Fruit fly (Drosophila melanogaster) whole organism, embryonic: Measurements from ENCODE around the gene CG33927.

ENCODE experiments used
- Asciz ChIP-seq: fragments of 200-800 bp; sonication (Bioruptor generic); optimal IDR thresholded peaks from 2 replicates; lab custom pipeline; 2017; ENCODE audit warnings: missing biosample characterization, mild to moderate bottlenecking, missing genetic modification characterization, missing genetic modification reagents
- Awh ChIP-seq: fragments of 200-800 bp; sonication (Bioruptor generic); IDR thresholded peaks from 2 replicates; pipeline ENCODE4, ENCODE4 v1.3.6; 2022; ENCODE audit warnings: missing biosample characterization, missing genetic modification characterization
- Bgb ChIP-seq: fragments of 200-800 bp; sonication (Bioruptor generic); IDR thresholded peaks from 2 replicates; pipeline ENCODE4 v1.3.6; 2022; ENCODE audit warnings: missing biosample characterization, missing genetic modification characterization; ENCODE audit not compliant: partially characterized antibody
- Blimp-1 ChIP-seq: fragments of 200-800 bp; sonication (Bioruptor generic); optimal IDR thresholded peaks from 3 replicates; lab custom pipeline; 2018; ENCODE audit warnings: missing biosample characterization, missing genetic modification characterization, mild to moderate bottlenecking, moderate library complexity, missing genetic modification reagents
- BtbVII ChIP-seq: fragments of 200-800 bp; sonication (Bioruptor generic); optimal IDR thresholded peaks from 3 replicates; lab custom pipeline; 2017; ENCODE audit warnings: missing biosample characterization, mild to moderate bottlenecking, missing genetic modification characterization
- CG11695 ChIP-seq: fragments of 200-800 bp; sonication (Bioruptor generic); IDR thresholded peaks from 3 replicates; pipeline ENCODE4 v1.3.6; 2022; ENCODE audit warnings: missing biosample characterization, missing genetic modification characterization
- CG13287 ChIP-seq: fragments of 200-800 bp; sonication (Bioruptor generic); IDR thresholded peaks from 2 replicates; pipeline ENCODE4 v1.3.6; 2022; ENCODE audit warnings: missing biosample characterization, missing genetic modification characterization; ENCODE audit not compliant: partially characterized antibody
- CG15601 ChIP-seq: fragments of 200-800 bp; sonication (Bioruptor generic); optimal IDR thresholded peaks from 3 replicates; lab custom pipeline; 2019; ENCODE audit warnings: missing biosample characterization, mild to moderate bottlenecking, missing genetic modification characterization, moderate library complexity
- CG1603 ChIP-seq: fragments of 200-800 bp; sonication (Bioruptor generic); optimal IDR thresholded peaks from 2 replicates; lab custom pipeline; 2019; ENCODE audit warnings: missing biosample characterization, mild to moderate bottlenecking, missing genetic modification characterization, moderate library complexity
- CG16815 ChIP-seq: fragments of 200-800 bp; sonication (Bioruptor generic); optimal IDR thresholded peaks from 3 replicates; lab custom pipeline; 2017; ENCODE audit warnings: missing biosample characterization, mild to moderate bottlenecking, missing genetic modification characterization
- CG16863 ChIP-seq: fragments of 200-800 bp; sonication (Bioruptor generic); optimal IDR thresholded peaks from 3 replicates; lab custom pipeline; 2016; ENCODE audit warnings: missing biosample characterization, missing genetic modification characterization
- CG17328 ChIP-seq: fragments of 200-800 bp; sonication (Bioruptor generic); IDR thresholded peaks from 2 replicates; pipeline ENCODE4 v1.3.6; 2022; ENCODE audit warnings: missing biosample characterization, missing genetic modification characterization
- CG18476 ChIP-seq: fragments of 200-800 bp; sonication (Bioruptor generic); optimal IDR thresholded peaks from 2 replicates; lab custom pipeline; 2016; ENCODE audit warnings: missing biosample characterization, mild to moderate bottlenecking, missing genetic modification characterization
- CG2712 ChIP-seq: fragments of 200-800 bp; optimal IDR thresholded peaks from 3 replicates; lab custom pipeline; 2019; ENCODE audit warnings: missing biosample characterization, mild to moderate bottlenecking, missing genetic modification characterization, moderate library complexity
- CG31441 ChIP-seq: fragments of 200-800 bp; sonication (Bioruptor generic); IDR thresholded peaks from 2 replicates; pipeline ENCODE4 v1.3.6; 2022; ENCODE audit warnings: missing biosample characterization, missing genetic modification characterization
- CG4282 ChIP-seq: fragments of 200-800 bp; sonication (Bioruptor generic); optimal IDR thresholded peaks from 2 replicates; lab custom pipeline; 2016; ENCODE audit warnings: missing biosample characterization, missing genetic modification characterization
- CG7357 ChIP-seq: fragments of 200-800 bp; sonication (Bioruptor generic); IDR thresholded peaks from 3 replicates; pipeline ENCODE4 v1.3.6; 2022; ENCODE audit warnings: missing biosample characterization, missing genetic modification characterization
- CG7963 ChIP-seq: fragments of 200-800 bp; sonication (Bioruptor generic); IDR thresholded peaks from 3 replicates; pipeline ENCODE4 v1.3.6; 2022; ENCODE audit warnings: missing biosample characterization, missing genetic modification characterization; ENCODE audit not compliant: partially characterized antibody
- CG7987 ChIP-seq: fragments of 200-800 bp; sonication (Bioruptor generic); optimal IDR thresholded peaks from 2 replicates; lab custom pipeline; 2018; ENCODE audit warnings: missing biosample characterization, mild to moderate bottlenecking, missing genetic modification characterization, moderate library complexity
- CHES-1-like ChIP-seq: fragments of 200-800 bp; sonication (Bioruptor generic); optimal IDR thresholded peaks from 2 replicates; lab custom pipeline; 2016; ENCODE audit warnings: missing biosample characterization, missing genetic modification characterization
- CoRest ChIP-seq: fragments of 200-800 bp; sonication (Bioruptor generic); optimal IDR thresholded peaks from 3 replicates; lab custom pipeline; 2018; ENCODE audit warnings: missing biosample characterization, mild to moderate bottlenecking, missing genetic modification characterization, moderate library complexity
- D ChIP-seq, 2 experiments: fragments of 200-800 bp in 1 of 2; fragments of >200 bp in 1 of 2; sonication (Bioruptor generic) in 1 of 2; optimal IDR thresholded peaks; 2 replicates in 1 of 2; 3 replicates in 1 of 2; lab custom pipeline; 2017; ENCODE audit warnings: mild to moderate bottlenecking in 1 of 2, missing biosample characterization in 1 of 2, missing genetic modification characterization in 1 of 2, missing genetic modification reagents in 1 of 2
- D19A ChIP-seq: fragments of 200-800 bp; optimal IDR thresholded peaks from 3 replicates; lab custom pipeline; 2019; ENCODE audit warnings: missing biosample characterization, mild to moderate bottlenecking, missing genetic modification characterization, moderate library complexity
- D19B ChIP-seq: fragments of 200-800 bp; sonication (Bioruptor generic); optimal IDR thresholded peaks from 2 replicates; lab custom pipeline; 2017; ENCODE audit warnings: missing biosample characterization, mild to moderate bottlenecking, missing genetic modification characterization
- Fer2 ChIP-seq: fragments of 200-800 bp; sonication (Bioruptor generic); optimal IDR thresholded peaks from 2 replicates; lab custom pipeline; 2018; ENCODE audit warnings: missing biosample characterization, mild to moderate bottlenecking, missing genetic modification characterization, moderate library complexity
- HLH54F ChIP-seq: fragments of 200-800 bp; sonication (Bioruptor generic); optimal IDR thresholded peaks from 3 replicates; lab custom pipeline; 2016; ENCODE audit warnings: missing biosample characterization, missing genetic modification characterization
- Nf-YA ChIP-seq: fragments of 200-800 bp; sonication (Bioruptor generic); IDR thresholded peaks from 2 replicates; pipeline ENCODE4 v1.3.6; 2022; ENCODE audit warnings: missing biosample characterization, missing genetic modification characterization
- NfI ChIP-seq: fragments of 200-800 bp; sonication (Bioruptor generic); optimal IDR thresholded peaks from 3 replicates; lab custom pipeline; 2018; ENCODE audit warnings: missing biosample characterization, mild to moderate bottlenecking, missing genetic modification characterization, moderate library complexity
- Sox102F ChIP-seq: fragments of 200-800 bp; sonication (Bioruptor generic); optimal IDR thresholded peaks from 2 replicates; lab custom pipeline; 2018; ENCODE audit warnings: missing biosample characterization, mild to moderate bottlenecking, missing genetic modification characterization, moderate library complexity
- Usf ChIP-seq: fragments of 200-800 bp; sonication (Bioruptor generic); optimal IDR thresholded peaks from 2 replicates; lab custom pipeline; 2017; ENCODE audit warnings: missing genotype, missing biosample characterization, missing genetic modification characterization
- al ChIP-seq: fragments of 200-800 bp; sonication (Bioruptor generic); IDR thresholded peaks from 2 replicates; pipeline ENCODE4 v1.3.6; 2022; ENCODE audit warnings: missing biosample characterization, missing genetic modification characterization
- bbx ChIP-seq: fragments of 200-800 bp; sonication (Bioruptor generic); IDR thresholded peaks from 2 replicates; pipeline ENCODE4 v1.3.6; 2022; ENCODE audit warnings: missing biosample characterization, missing genetic modification characterization; ENCODE audit not compliant: partially characterized antibody
- bcd ChIP-seq: fragments of 200-800 bp; sonication (Bioruptor generic); optimal IDR thresholded peaks from 2 replicates; lab custom pipeline; 2017; ENCODE audit warnings: missing biosample characterization, mild to moderate bottlenecking, missing genetic modification characterization
- ci ChIP-seq: fragments of 200-800 bp; sonication (Bioruptor generic); IDR thresholded peaks from 3 replicates; pipeline ENCODE4 v1.3.6; 2022; ENCODE audit warnings: missing biosample characterization, missing genetic modification characterization
- dpn ChIP-seq, 2 experiments: fragments of 200-800 bp; sonication (Bioruptor generic); optimal IDR thresholded peaks; 3 replicates each; lab custom pipeline; 2016; ENCODE audit warnings: missing biosample characterization in 2 of 2, missing genetic modification characterization in 2 of 2
- ewg ChIP-seq: fragments of 200-800 bp; sonication (Bioruptor generic); optimal IDR thresholded peaks from 3 replicates; lab custom pipeline; 2017; ENCODE audit warnings: mild to moderate bottlenecking, missing biosample characterization, missing genetic modification reagents, missing genetic modification characterization
- hb ChIP-seq: fragments of 200-800 bp; sonication (Bioruptor generic); IDR thresholded peaks from 3 replicates; pipeline ENCODE4 v1.3.6; 2022; ENCODE audit warnings: missing biosample characterization, missing genetic modification characterization; ENCODE audit not compliant: partially characterized antibody
- ind ChIP-seq: fragments of 200-800 bp; sonication (Bioruptor generic); optimal IDR thresholded peaks from 3 replicates; lab custom pipeline; 2016; ENCODE audit warnings: missing biosample characterization, missing genetic modification characterization
- inv ChIP-seq: fragments of 200-800 bp; sonication (Bioruptor generic); IDR thresholded peaks from 2 replicates; pipeline ENCODE4 v1.3.6; 2022; ENCODE audit warnings: missing biosample characterization, missing genetic modification characterization; ENCODE audit not compliant: partially characterized antibody
- lbe ChIP-seq: fragments of 200-800 bp; sonication (Bioruptor generic); optimal IDR thresholded peaks from 2 replicates; lab custom pipeline; 2016; ENCODE audit warnings: missing biosample characterization, mild to moderate bottlenecking, missing genetic modification characterization
- mld ChIP-seq: fragments of 200-800 bp; sonication (Bioruptor generic); IDR thresholded peaks from 3 replicates; pipeline ENCODE4 v1.3.6; 2022; ENCODE audit warnings: missing biosample characterization, missing genetic modification characterization; ENCODE audit not compliant: partially characterized antibody
- pzg ChIP-seq: fragments of 200-800 bp; sonication (Bioruptor generic); optimal IDR thresholded peaks from 3 replicates; lab custom pipeline; 2018; ENCODE audit warnings: missing biosample characterization, mild to moderate bottlenecking, missing genetic modification characterization, moderate library complexity
- sna ChIP-seq: fragments of 200-800 bp; sonication (Bioruptor generic); IDR thresholded peaks from 2 replicates; pipeline ENCODE4 v1.3.6; 2022; ENCODE audit warnings: missing biosample characterization, missing genetic modification characterization; ENCODE audit not compliant: partially characterized antibody
- tio ChIP-seq: fragments of 200-800 bp; sonication (Bioruptor generic); optimal IDR thresholded peaks from 2 replicates; lab custom pipeline; 2017; ENCODE audit warnings: missing biosample characterization, missing genetic modification characterization, inconsistent platforms
- vvl ChIP-seq: fragments of 200-800 bp; sonication (Bioruptor generic); IDR thresholded peaks from 2 replicates; pipeline ENCODE4 v1.3.6; 2022; ENCODE audit warnings: missing biosample characterization, missing genetic modification characterization
- zfh1 ChIP-seq: fragments of 200-800 bp; sonication (Bioruptor generic); IDR thresholded peaks from 3 replicates; pipeline ENCODE4 v1.3.6; 2022; ENCODE audit warnings: missing biosample characterization, missing genetic modification characterization

The CG33927 gene

DNA sequence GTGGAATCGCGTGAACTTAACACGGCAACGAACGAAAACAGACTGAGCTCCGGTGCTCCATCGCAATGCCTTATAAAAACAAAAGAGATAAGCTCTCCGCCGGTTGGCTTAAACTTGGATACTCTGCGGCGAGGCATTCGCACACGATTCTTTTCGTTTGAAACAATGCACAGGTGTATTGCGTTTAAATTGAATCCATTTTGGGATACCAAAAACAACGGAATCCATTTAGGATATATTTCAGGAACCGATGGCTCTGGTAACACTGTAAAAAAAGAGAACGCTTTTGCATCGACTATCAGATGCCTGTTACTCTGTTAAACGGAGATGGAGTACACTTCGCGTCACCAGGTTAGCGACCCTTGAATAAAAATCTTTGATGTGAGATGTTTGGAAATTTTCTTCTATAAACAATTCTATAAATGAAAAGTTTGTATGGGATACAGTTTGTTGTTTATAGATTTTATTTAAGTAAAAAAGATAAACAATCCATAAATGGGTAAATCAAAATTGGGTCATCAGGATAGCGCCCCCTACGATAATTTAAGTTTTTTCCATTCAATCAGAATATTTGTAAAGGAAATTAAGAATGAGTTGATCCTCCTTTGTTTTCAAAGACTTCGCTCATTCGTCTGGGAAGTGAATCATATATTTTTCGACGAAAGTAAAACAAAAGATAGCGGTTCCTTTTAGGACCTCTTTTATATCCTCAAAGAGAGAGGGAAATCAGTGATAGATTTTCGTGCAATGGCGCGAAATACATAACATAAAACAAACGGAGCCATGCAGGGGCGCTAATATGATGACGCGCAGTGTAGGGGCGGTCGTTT is 41.6 kb upstream of the CG33927 start, which contains the start of gene Nep2 (continued):
- TF ChIP-seq lbe (GFP tag; lab: Kevin White, UChicago) (no peak), NfI (no peak), zfh1 (GFP tag; lab: Robert Waterston, UW) (0 out of 3 replicates have a peak, but pooled peaks have one; percentile 26), bbx (GFP tag; lab: Robert Waterston, UW) (peak; percentile 78), CG17328 (GFP tag; lab: Robert Waterston, UW) (no peak), Bgb (GFP tag; lab: Robert Waterston, UW) (peak; percentile 84), CG13287 (GFP tag; lab: Robert Waterston, UW) (peak; percentile 23; the same call in 1 of the 2 replicates), Nf-YA (GFP tag; lab: Robert Waterston, UW) (no peak), pzg (no peak), D (optimal IDR thresholded peaks at IDR 0.05; lab: Kevin White, UChicago) (no peak), D (GFP tag; optimal IDR thresholded peaks at IDR 0.05; lab: Kevin White, UChicago) (peak; percentile 29), inv (GFP tag; lab: Robert Waterston, UW) (peak; percentile 63), CG2712 (peak; percentile 28), ewg (GFP tag; lab: Kevin White, UChicago) (peak; percentile 2), D19B (GFP tag; lab: Kevin White, UChicago) (peak; percentile 64), Usf (GFP tag; lab: Kevin White, UChicago) (peak; percentile 50), CG18476 (GFP tag; lab: Kevin White, UChicago) (peak; percentile 35), dpn (GFP tag; optimal IDR thresholded peaks at IDR 0.05; lab: Kevin White, UChicago) (peak in 1 of 2 experiments; percentile 15), CHES-1-like (GFP tag; lab: Kevin White, UChicago) (no peak), Sox102F (GFP tag; lab: Kevin White, UChicago) (peak; percentile 20), CG4282 (GFP tag; lab: Kevin White, UChicago) (no peak), CG15601 (tag; lab: Kevin White, UChicago) (no peak), Awh (GFP tag; lab: Robert Waterston, UW) (no peak), Asciz (GFP tag; lab: Kevin White, UChicago) (peak; percentile 31), CG31441 (GFP tag; lab: Robert Waterston, UW) (peak; percentile 34; the same call in 1 of the 2 replicates), D19A (tag; lab: Kevin White, UChicago) (peak; percentile 7), HLH54F (peak; percentile 14), ci (GFP tag; lab: Robert Waterston, UW) (peak; percentile 40; the same call in 1 of the 3 replicates), bcd (GFP tag; lab: Kevin White, UChicago) (peak; percentile 37), vvl (no peak), CoRest (tag; lab: Kevin White, UChicago) (peak; percentile 37), sna (0 out of 2 replicates have a peak, but pooled peaks have one; percentile 13), al (GFP tag; lab: Robert Waterston, UW) (0 out of 2 replicates have a peak, but pooled peaks have one; percentile 15), ind (GFP tag; lab: Kevin White, UChicago) (peak; percentile 18), CG7963 (GFP tag; lab: Robert Waterston, UW) (peak; percentile 78), Fer2 (no peak), mld (GFP tag; lab: Robert Waterston, UW) (peak; percentile 66; the same call in 2 of the 3 replicates), Blimp-1 (GFP tag; lab: Kevin White, UChicago) (peak; percentile 23), CG16863 (GFP tag; lab: Kevin White, UChicago) (peak; percentile 15), hb (GFP tag; lab: Robert Waterston, UW) (peak; percentile 63; the same call in 1 of the 3 replicates), CG7987 (GFP tag; lab: Kevin White, UChicago) (no peak), CG11695 (GFP tag; lab: Robert Waterston, UW) (0 out of 3 replicates have a peak, but pooled peaks have one; percentile 5), tio (GFP tag; lab: Kevin White, UChicago) (peak; percentile 63), CG1603 (peak; percentile 21), BtbVII (GFP tag; lab: Kevin White, UChicago) (peak; percentile 20), CG7357 (GFP tag; lab: Robert Waterston, UW) (no peak), CG16815 (peak; percentile 17)
